Worm (Caenorhabditis elegans) whole organism, L4 larva: ENCODE measurements around the gene nrfl-1.

Experiments
- gei-8 ChIP-seq: fragments of 200-800 bp; sonication (Bioruptor generic); optimal IDR thresholded peaks from 2 replicates; lab custom pipeline; 2018; ENCODE audit warnings: mild to moderate bottlenecking, missing genetic modification characterization, missing compliant biosample characterization
- nhr-25 ChIP-seq: sonication (generic microtip); optimal IDR thresholded peaks from 2 replicates; lab custom pipeline; 2017; ENCODE audit warnings: missing genetic modification characterization, mild to moderate bottlenecking, missing compliant biosample characterization, antibody characterized with exemption, moderate library complexity, borderline replicate concordance; ENCODE audit not compliant: insufficient read depth
- nhr-76 ChIP-seq: fragments of 150-350 bp; optimal IDR thresholded peaks from 2 replicates; lab custom pipeline; 2014; ENCODE audit warnings: missing biosample characterization, missing genetic modification characterization
- unc-130 ChIP-seq: sonication (generic microtip); optimal IDR thresholded peaks from 2 replicates; lab custom pipeline; 2016; ENCODE audit warnings: missing genetic modification reagents, missing genetic modification characterization, missing compliant biosample characterization

ce11 chrIV:9093932-9094331, 25.0 kb upstream of the nrfl-1 start, which contains the start of gene lpl-1:
- TF ChIP-seq gei-8 (GFP tag; lab: Kevin White, UChicago), result no peak
- TF ChIP-seq nhr-25 (tag; lab: Kevin White, UChicago), result no peak
- no peak for TF ChIP-seq unc-130 (GFP tag; lab: Kevin White, UChicago)
- no peak for TF ChIP-seq nhr-76 (tag; lab: Kevin White, UChicago)
